Worm (Caenorhabditis elegans) whole organism, L1 larva: ENCODE results near the gene T10G3.1.
A peak's percentile ranks its signal among the peaks of the same experiment; 100 is the strongest.

ENCODE experiments used
- C04F5.9 ChIP-seq: sonication (generic microtip); optimal IDR thresholded peaks from 2 replicates; lab custom pipeline; 2016; ENCODE audit warnings: missing genetic modification characterization, missing compliant biosample characterization
- F16B12.6 ChIP-seq: fragments of 150-350 bp; optimal IDR thresholded peaks from 2 replicates; lab custom pipeline; 2014; ENCODE audit warnings: missing biosample characterization, missing genetic modification characterization
- aha-1 ChIP-seq: fragments of 150-350 bp; optimal IDR thresholded peaks from 2 replicates; lab custom pipeline; 2014; ENCODE audit warnings: missing biosample characterization, missing genetic modification characterization
- efl-3 ChIP-seq: fragments of 200-800 bp; sonication (Bioruptor generic); optimal IDR thresholded peaks from 2 replicates; lab custom pipeline; 2018; ENCODE audit warnings: mild to moderate bottlenecking, missing genetic modification characterization, missing compliant biosample characterization
- egl-13 ChIP-seq: sonication (generic microtip); optimal IDR thresholded peaks from 2 replicates; lab custom pipeline; 2016; ENCODE audit warnings: missing genotype, missing genetic modification reagents, missing genetic modification characterization, missing compliant biosample characterization
- elt-2 ChIP-seq: sonication (generic microtip); optimal IDR thresholded peaks from 2 replicates; lab custom pipeline; 2016; ENCODE audit warnings: missing genetic modification characterization, mild to moderate bottlenecking, inconsistent platforms, missing compliant biosample characterization, missing genetic modification reagents
- elt-3 ChIP-seq, 6 experiments: fragments of 150-350 bp in 1 of 6; sonication (generic microtip); optimal IDR thresholded peaks; 2 replicates each; lab custom pipeline; 2017 to 2018; ENCODE audit warnings: missing biosample characterization in 6 of 6, missing genetic modification characterization in 6 of 6, inconsistent platforms in 1 of 6
- fkh-10 ChIP-seq: sonication (generic microtip); optimal IDR thresholded peaks from 2 replicates; lab custom pipeline; 2017; ENCODE audit warnings: missing biosample characterization, missing genetic modification reagents, missing genetic modification characterization
- fkh-8 ChIP-seq: sonication (generic microtip); optimal IDR thresholded peaks from 2 replicates; lab custom pipeline; 2016; ENCODE audit warnings: mild to moderate bottlenecking, missing genetic modification characterization, missing compliant biosample characterization
- fos-1 ChIP-seq: fragments of 150-350 bp; optimal IDR thresholded peaks from 2 replicates; lab custom pipeline; 2014; ENCODE audit warnings: missing biosample characterization, missing genetic modification characterization
- hlh-4 ChIP-seq: sonication (generic microtip); optimal IDR thresholded peaks from 2 replicates; lab custom pipeline; 2016; ENCODE audit warnings: mild to moderate bottlenecking, missing genetic modification characterization, missing compliant biosample characterization
- hpl-2 ChIP-seq: fragments of 150-350 bp; optimal IDR thresholded peaks from 2 replicates; lab custom pipeline; 2014; ENCODE audit warnings: missing biosample characterization, missing genetic modification reagents, missing genetic modification characterization
- lin-35 ChIP-seq, 2 experiments: fragments of 150-350 bp; optimal IDR thresholded peaks; 2 replicates each; lab custom pipeline; 2014; ENCODE audit warnings: missing biosample characterization in 2 of 2, missing genetic modification characterization in 2 of 2, missing genetic modification reagents in 2 of 2
- lsy-2 ChIP-seq, 2 experiments: fragments of 150-350 bp; optimal IDR thresholded peaks; 2 replicates each; lab custom pipeline; 2014; ENCODE audit warnings: missing biosample characterization in 2 of 2, missing genetic modification characterization in 2 of 2
- mab-9 ChIP-seq: fragments of 200-800 bp; sonication (Bioruptor generic); IDR thresholded peaks from 2 replicates; pipeline ENCODE4 v1.3.6; 2022; ENCODE audit warnings: missing genetic modification reagents, missing genetic modification characterization, missing compliant biosample characterization
- mdl-1 ChIP-seq, 2 experiments: fragments of 150-350 bp; optimal IDR thresholded peaks; 2 replicates each; lab custom pipeline; 2014 to 2017; ENCODE audit warnings: missing biosample characterization in 2 of 2, missing genetic modification characterization in 2 of 2, inconsistent platforms in 1 of 2
- nhr-28 ChIP-seq: fragments of 150-350 bp; optimal IDR thresholded peaks from 2 replicates; lab custom pipeline; 2014; ENCODE audit warnings: missing biosample characterization, missing genetic modification characterization
- nhr-77 ChIP-seq: fragments of 150-350 bp; optimal IDR thresholded peaks from 2 replicates; lab custom pipeline; 2014; ENCODE audit warnings: missing biosample characterization, missing genetic modification characterization
- nhr-90 ChIP-seq: sonication (generic microtip); optimal IDR thresholded peaks from 2 replicates; lab custom pipeline; 2016; ENCODE audit warnings: mild to moderate bottlenecking, missing genetic modification characterization, missing compliant biosample characterization; ENCODE audit not compliant: poor library complexity
- rnt-1 ChIP-seq: sonication (generic microtip); optimal IDR thresholded peaks from 2 replicates; lab custom pipeline; 2016; ENCODE audit warnings: mild to moderate bottlenecking, missing genetic modification characterization, moderate library complexity, missing compliant biosample characterization
- snu-23 ChIP-seq: sonication (generic microtip); optimal IDR thresholded peaks from 2 replicates; lab custom pipeline; 2016; ENCODE audit warnings: missing genetic modification characterization, missing compliant biosample characterization
- sptf-1 ChIP-seq: fragments of 150-350 bp; optimal IDR thresholded peaks from 2 replicates; lab custom pipeline; 2014; ENCODE audit warnings: missing biosample characterization, missing genetic modification characterization
- unc-130 ChIP-seq: fragments of 150-350 bp; optimal IDR thresholded peaks from 2 replicates; lab custom pipeline; 2017; ENCODE audit warnings: missing biosample characterization, missing genetic modification characterization, inconsistent platforms
- xbp-1 ChIP-seq: sonication (generic microtip); optimal IDR thresholded peaks from 2 replicates; lab custom pipeline; 2016; ENCODE audit warnings: missing genetic modification characterization, missing compliant biosample characterization
- zag-1 ChIP-seq: fragments of 150-350 bp; optimal IDR thresholded peaks from 2 replicates; lab custom pipeline; 2014; ENCODE audit warnings: missing biosample characterization, missing genetic modification characterization
- ztf-4 ChIP-seq: fragments of 150-350 bp; optimal IDR thresholded peaks from 2 replicates; lab custom pipeline; 2014; ENCODE audit warnings: missing biosample characterization, missing genetic modification characterization

The T10G3.1 gene

ce11 chrV:13423045-13423444 lies 50.4 kb downstream of the T10G3.1 start, which contains the start of gene srv-9:
TSS of gene srv-9 (minus strand) at chrV:13423145.
- TF ChIP-seq fkh-10 (GFP tag; lab: Kevin White, UChicago) (no peak), unc-130 (tag; lab: Kevin White, UChicago) (no peak), fos-1 (tag; lab: Kevin White, UChicago) (no peak), F16B12.6 (tag; lab: Kevin White, UChicago) (no peak), ztf-4 (tag; lab: Kevin White, UChicago) (no peak), egl-13 (tag; lab: Kevin White, UChicago) (no peak), hpl-2 (GFP tag; lab: Kevin White, UChicago) (no peak), nhr-90 (tag; lab: Kevin White, UChicago) (no peak), sptf-1 (tag; lab: Kevin White, UChicago) (no peak), C04F5.9 (tag; lab: Kevin White, UChicago) (no peak), efl-3 (GFP tag; lab: Kevin White, UChicago) (no peak), lin-35 (GFP tag; optimal IDR thresholded peaks at IDR 0.05; lab: Kevin White, UChicago) (no peak), mab-9 (GFP tag; lab: Robert Waterston, UW) (no peak), mdl-1 (tag; optimal IDR thresholded peaks at IDR 0.05; lab: Kevin White, UChicago) (no peak), rnt-1 (no peak), aha-1 (tag; lab: Kevin White, UChicago) (no peak), nhr-28 (tag; lab: Kevin White, UChicago) (no peak), zag-1 (tag; lab: Kevin White, UChicago) (no peak), snu-23 (GFP tag; lab: Kevin White, UChicago) (no peak), elt-3 (tag; optimal IDR thresholded peaks at IDR 0.05; lab: Kevin White, UChicago) (no peak)

ce11 chrV:13421697-13422096 lies 51.8 kb downstream of the T10G3.1 start:
- TF ChIP-seq xbp-1 (tag; lab: Kevin White, UChicago) (no peak), nhr-77 (tag; lab: Kevin White, UChicago) (no peak), mab-9 (GFP tag; lab: Robert Waterston, UW) (no peak), snu-23 (GFP tag; lab: Kevin White, UChicago) (no peak), hlh-4 (tag; lab: Kevin White, UChicago) (no peak), elt-2 (peak; percentile 90)

DNA sequence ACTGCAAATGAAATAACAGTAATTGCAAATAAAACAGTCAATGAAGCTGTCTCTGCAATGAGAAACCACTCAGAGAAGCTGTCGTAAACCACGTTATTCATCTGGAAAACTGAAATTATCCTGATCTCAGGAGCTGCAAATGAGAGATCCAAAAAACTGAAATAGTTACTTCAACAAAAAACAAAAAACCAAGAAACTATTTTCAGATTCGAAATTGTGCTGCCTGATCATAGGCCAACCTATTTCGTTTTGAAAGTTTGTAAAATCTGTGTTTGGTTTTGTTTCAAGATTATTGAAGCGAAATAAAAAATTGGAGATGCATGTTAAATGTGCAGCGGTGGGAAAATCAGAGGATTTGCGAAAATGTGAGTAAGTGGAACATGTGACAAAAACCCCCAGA lies 52.8 kb downstream of the T10G3.1 start, which contains the start of gene srv-8:
srv-8 (minus strand) TSS at position 101 of the 400 bp plus-strand sequence.
- TF ChIP-seq lsy-2 (tag; optimal IDR thresholded peaks at IDR 0.05; lab: Kevin White, UChicago): no peak
- peak; percentile 45 for TF ChIP-seq fkh-8 (tag; lab: Kevin White, UChicago)
